Worm (Caenorhabditis elegans): Measurements from ENCODE around the gene ZK856.5.

Gene ZK856.5

ce11 chrV:10182984-10183383 is 6.9 kb downstream of the ZK856.5 start, which contains the start of gene ZK856.4:
Gene ZK856.4 (plus strand): TSS chrV:10183284.
- no peak for TF ChIP-seq ets-7 (tag; optimal IDR thresholded peaks at IDR 0.05)
- no peak for TF ChIP-seq flt-1 (GFP tag; IDR thresholded peaks at IDR 0.05)
- TF ChIP-seq tbx-11 (GFP tag; IDR thresholded peaks at IDR 0.05) = no peak
- no peak for TF ChIP-seq ama-1 (optimal IDR thresholded peaks at IDR 0.05)
- TF ChIP-seq tra-4 (tag; optimal IDR thresholded peaks at IDR 0.05) = no peak
- no peak for TF ChIP-seq ceh-36 (tag; optimal IDR thresholded peaks at IDR 0.05)
- TF ChIP-seq F13C5.2 (tag; optimal IDR thresholded peaks at IDR 0.05) = no peak
- TF ChIP-seq hmg-4 (GFP tag; optimal IDR thresholded peaks at IDR 0.05) = no peak
- no peak for TF ChIP-seq pes-1 (GFP tag; IDR thresholded peaks at IDR 0.05)
- TF ChIP-seq ceh-13 (GFP tag; optimal IDR thresholded peaks at IDR 0.05) = no peak
- TF ChIP-seq aly-1 (tag; optimal IDR thresholded peaks at IDR 0.05) = no peak
- no peak for TF ChIP-seq B0310.2 (tag; optimal IDR thresholded peaks at IDR 0.05)
- TF ChIP-seq hmbx-1 (tag; optimal IDR thresholded peaks at IDR 0.05) = no peak
- TF ChIP-seq sea-1 (GFP tag; conservative IDR thresholded peaks at IDR 0.05) = no peak
- TF ChIP-seq scrt-1 (GFP tag; IDR thresholded peaks at IDR 0.05) = no peak
- no peak for TF ChIP-seq hnd-1 (tag; optimal IDR thresholded peaks at IDR 0.05)

- TF ChIP-seq tra-4 (tag; optimal IDR thresholded peaks at IDR 0.05) (no peak), flt-1 (GFP tag; IDR thresholded peaks at IDR 0.05) (no peak), F13C5.2 (tag; optimal IDR thresholded peaks at IDR 0.05) (no peak)
Measured at ce11 chrV:10179235-10179634, 10.7 kb downstream of the ZK856.5 start, which contains the start of gene cul-5. Gene cul-5 (plus strand): TSS chrV:10179535.

ce11 chrV:10178166-10178565 is 11.8 kb downstream of the ZK856.5 start:
- TF ChIP-seq F13C5.2 (tag; optimal IDR thresholded peaks at IDR 0.05) (peak; percentile 44), ets-7 (tag; optimal IDR thresholded peaks at IDR 0.05) (no peak)

ce11 chrV:10174632-10175075 is 15.3 kb downstream of the ZK856.5 start:
- TF ChIP-seq tra-4 (tag; optimal IDR thresholded peaks at IDR 0.05) (no peak), pes-1 (GFP tag; IDR thresholded peaks at IDR 0.05) (no peak), B0310.2 (tag; optimal IDR thresholded peaks at IDR 0.05) (no peak), ets-7 (tag; optimal IDR thresholded peaks at IDR 0.05) (no peak), tbx-37 (GFP tag; conservative IDR thresholded peaks at IDR 0.05) (no peak), ceh-13 (GFP tag; optimal IDR thresholded peaks at IDR 0.05) (no peak), aly-1 (tag; optimal IDR thresholded peaks at IDR 0.05) (no peak), ceh-36 (tag; optimal IDR thresholded peaks at IDR 0.05) (no peak), tbx-11 (GFP tag; IDR thresholded peaks at IDR 0.05) (no peak), hmbx-1 (tag; optimal IDR thresholded peaks at IDR 0.05) (no peak), scrt-1 (GFP tag; IDR thresholded peaks at IDR 0.05) (no peak), hnd-1 (tag; optimal IDR thresholded peaks at IDR 0.05) (no peak), flt-1 (GFP tag; IDR thresholded peaks at IDR 0.05) (no peak), F13C5.2 (tag; optimal IDR thresholded peaks at IDR 0.05) (no peak), ama-1 (optimal IDR thresholded peaks at IDR 0.05) (no peak), hmg-4 (GFP tag; optimal IDR thresholded peaks at IDR 0.05) (no peak), sea-1 (GFP tag; conservative IDR thresholded peaks at IDR 0.05) (no peak)

ce11 chrV:10173653-10174052 is 16.3 kb downstream of the ZK856.5 start, which contains the start of gene egl-3:
Gene egl-3 (minus strand): TSS chrV:10173753.
- TF ChIP-seq aly-1 (tag; optimal IDR thresholded peaks at IDR 0.05) = no peak
- TF ChIP-seq hmbx-1 (tag; optimal IDR thresholded peaks at IDR 0.05) = no peak
- TF ChIP-seq scrt-1 (GFP tag; IDR thresholded peaks at IDR 0.05) = no peak
- no peak for TF ChIP-seq tra-4 (tag; optimal IDR thresholded peaks at IDR 0.05)
- TF ChIP-seq flt-1 (GFP tag; IDR thresholded peaks at IDR 0.05) = no peak
- TF ChIP-seq tbx-37 (GFP tag; conservative IDR thresholded peaks at IDR 0.05) = no peak
- TF ChIP-seq ceh-36 (tag; optimal IDR thresholded peaks at IDR 0.05) = no peak
- no peak for TF ChIP-seq hmg-4 (GFP tag; optimal IDR thresholded peaks at IDR 0.05)

ce11 chrV:10168870-10169269 is 21.1 kb downstream of the ZK856.5 start:
- no peak for TF ChIP-seq F13C5.2 (tag; optimal IDR thresholded peaks at IDR 0.05)
- TF ChIP-seq pes-1 (GFP tag; IDR thresholded peaks at IDR 0.05) = no peak
- no peak for TF ChIP-seq tra-4 (tag; optimal IDR thresholded peaks at IDR 0.05)
- no peak for TF ChIP-seq B0310.2 (tag; optimal IDR thresholded peaks at IDR 0.05)
- no peak for TF ChIP-seq sea-1 (GFP tag; conservative IDR thresholded peaks at IDR 0.05)
- no peak for TF ChIP-seq scrt-1 (GFP tag; IDR thresholded peaks at IDR 0.05)

ce11 chrV:10166368-10166767 is 23.6 kb downstream of the ZK856.5 start, which contains the start of gene C51E3.6:
Gene C51E3.6 (minus strand): TSS chrV:10166468.
- TF ChIP-seq F13C5.2 (tag; optimal IDR thresholded peaks at IDR 0.05) = no peak
- TF ChIP-seq scrt-1 (GFP tag; IDR thresholded peaks at IDR 0.05) = no peak

- TF ChIP-seq sea-1 (GFP tag; conservative IDR thresholded peaks at IDR 0.05) = no peak
- no peak for TF ChIP-seq B0310.2 (tag; optimal IDR thresholded peaks at IDR 0.05)
- no peak for TF ChIP-seq flt-1 (GFP tag; IDR thresholded peaks at IDR 0.05)
- TF ChIP-seq aly-1 (tag; optimal IDR thresholded peaks at IDR 0.05) = no peak
Measured at ce11 chrV:10160954-10161353, 29.0 kb downstream of the ZK856.5 start, which contains the start of gene C51E3.10. Gene C51E3.10 (minus strand): TSS chrV:10161134.

- TF ChIP-seq scrt-1 (GFP tag; IDR thresholded peaks at IDR 0.05) (no peak), hmg-4 (GFP tag; optimal IDR thresholded peaks at IDR 0.05) (no peak), ceh-13 (GFP tag; optimal IDR thresholded peaks at IDR 0.05) (no peak), tra-4 (tag; optimal IDR thresholded peaks at IDR 0.05) (no peak), hmbx-1 (tag; optimal IDR thresholded peaks at IDR 0.05) (no peak), pes-1 (GFP tag; IDR thresholded peaks at IDR 0.05) (no peak), F13C5.2 (tag; optimal IDR thresholded peaks at IDR 0.05) (no peak), tbx-37 (GFP tag; conservative IDR thresholded peaks at IDR 0.05) (no peak), aly-1 (tag; optimal IDR thresholded peaks at IDR 0.05) (no peak), ama-1 (optimal IDR thresholded peaks at IDR 0.05) (no peak), hnd-1 (tag; optimal IDR thresholded peaks at IDR 0.05) (no peak), ets-7 (tag; optimal IDR thresholded peaks at IDR 0.05) (no peak), tbx-11 (GFP tag; IDR thresholded peaks at IDR 0.05) (no peak), B0310.2 (tag; optimal IDR thresholded peaks at IDR 0.05) (no peak), ceh-36 (tag; optimal IDR thresholded peaks at IDR 0.05) (no peak), sea-1 (GFP tag; conservative IDR thresholded peaks at IDR 0.05) (no peak)
Measured at ce11 chrV:10159972-10160371, 30.0 kb downstream of the ZK856.5 start.

All from whole organism, early embryonic.